Worm (Caenorhabditis elegans) whole organism, early embryonic: ENCODE data around the gene hipr-1.

ENCODE experiments used
- F13C5.2 ChIP-seq: sonication (generic microtip); optimal IDR thresholded peaks from 2 replicates; lab custom pipeline; 2017; ENCODE audit warnings: mild to moderate bottlenecking, missing genetic modification characterization, inconsistent platforms, missing compliant biosample characterization
- aly-1 ChIP-seq: sonication (generic microtip); optimal IDR thresholded peaks from 2 replicates; lab custom pipeline; 2016; ENCODE audit warnings: missing genetic modification characterization, missing compliant biosample characterization
- ama-1 ChIP-seq: fragments of 150-350 bp; optimal IDR thresholded peaks from 2 replicates; lab custom pipeline; 2014
- ceh-13 ChIP-seq: fragments of 200-800 bp; sonication (Bioruptor generic); optimal IDR thresholded peaks from 2 replicates; lab custom pipeline; 2018; ENCODE audit warnings: mild to moderate bottlenecking, missing genetic modification characterization, missing compliant biosample characterization
- ceh-36 ChIP-seq: sonication (generic microtip); optimal IDR thresholded peaks from 2 replicates; lab custom pipeline; 2016; ENCODE audit warnings: missing genetic modification characterization, inconsistent platforms, missing compliant biosample characterization
- ets-7 ChIP-seq: sonication (generic microtip); optimal IDR thresholded peaks from 2 replicates; lab custom pipeline; 2016; ENCODE audit warnings: missing genotype, missing genetic modification characterization, missing compliant biosample characterization
- flt-1 ChIP-seq: fragments of 200-800 bp; sonication (Bioruptor generic); IDR thresholded peaks from 2 replicates; pipeline ENCODE4 v1.3.6; 2022; ENCODE audit warnings: missing genetic modification characterization, missing compliant biosample characterization
- hmg-4 ChIP-seq: fragments of 200-800 bp; sonication (Bioruptor generic); optimal IDR thresholded peaks from 2 replicates; lab custom pipeline; 2018; ENCODE audit warnings: mild to moderate bottlenecking, missing genetic modification characterization, missing compliant biosample characterization
- hnd-1 ChIP-seq: sonication (generic microtip); optimal IDR thresholded peaks from 2 replicates; lab custom pipeline; 2016; ENCODE audit warnings: missing genetic modification characterization, missing compliant biosample characterization
- pes-1 ChIP-seq: fragments of 200-800 bp; sonication (Bioruptor generic); IDR thresholded peaks from 2 replicates; pipeline ENCODE4 v1.3.6; 2022; ENCODE audit warnings: missing genetic modification reagents, missing genetic modification characterization, missing compliant biosample characterization
- scrt-1 ChIP-seq: fragments of 200-800 bp; sonication (Bioruptor generic); IDR thresholded peaks from 2 replicates; pipeline ENCODE4 v1.3.6; 2022; ENCODE audit warnings: missing genetic modification characterization, missing compliant biosample characterization
- sea-1 ChIP-seq: fragments of 200-800 bp; sonication (Bioruptor generic); conservative IDR thresholded peaks from 2 replicates; pipeline ENCODE4 v1.3.6; 2022; ENCODE audit warnings: missing genetic modification characterization, missing compliant biosample characterization
- tbx-11 ChIP-seq: fragments of 200-800 bp; sonication (Bioruptor generic); IDR thresholded peaks from 2 replicates; pipeline ENCODE4 v1.3.6; 2022; ENCODE audit warnings: missing genetic modification characterization, missing compliant biosample characterization
- tra-4 ChIP-seq: sonication (generic microtip); optimal IDR thresholded peaks from 2 replicates; lab custom pipeline; 2017; ENCODE audit warnings: missing genetic modification characterization, missing compliant biosample characterization

- TF ChIP-seq ceh-13: no peak
- no peak for TF ChIP-seq tbx-11
- TF ChIP-seq ama-1: no peak
- no peak for TF ChIP-seq tra-4
- TF ChIP-seq hmg-4 (GFP tag; lab: Kevin White, UChicago): no peak
- TF ChIP-seq ets-7: no peak
- TF ChIP-seq flt-1 (GFP tag; lab: Robert Waterston, UW): no peak
- TF ChIP-seq sea-1: no peak
- TF ChIP-seq ceh-36 (tag; lab: Kevin White, UChicago): no peak
- TF ChIP-seq pes-1: no peak
- no peak for TF ChIP-seq aly-1 (tag; lab: Kevin White, UChicago)
- no peak for TF ChIP-seq hnd-1 (tag; lab: Kevin White, UChicago)
- no peak for TF ChIP-seq scrt-1 (GFP tag; lab: Robert Waterston, UW)
- no peak for TF ChIP-seq F13C5.2 (tag; lab: Kevin White, UChicago)
Observed at ce11 chrIII:8733667-8734066, 13.7 kb downstream of the hipr-1 start.
